Worm (Caenorhabditis elegans) whole organism, early embryonic: Measurements from ENCODE around the gene srh-46.

Experiments used
- ama-1 ChIP-seq: fragments of 150-350 bp; optimal IDR thresholded peaks from 2 replicates; lab custom pipeline; 2014
- ceh-36 ChIP-seq: sonication (generic microtip); optimal IDR thresholded peaks from 2 replicates; lab custom pipeline; 2016; ENCODE audit warnings: missing genetic modification characterization, inconsistent platforms, missing compliant biosample characterization

DNA sequence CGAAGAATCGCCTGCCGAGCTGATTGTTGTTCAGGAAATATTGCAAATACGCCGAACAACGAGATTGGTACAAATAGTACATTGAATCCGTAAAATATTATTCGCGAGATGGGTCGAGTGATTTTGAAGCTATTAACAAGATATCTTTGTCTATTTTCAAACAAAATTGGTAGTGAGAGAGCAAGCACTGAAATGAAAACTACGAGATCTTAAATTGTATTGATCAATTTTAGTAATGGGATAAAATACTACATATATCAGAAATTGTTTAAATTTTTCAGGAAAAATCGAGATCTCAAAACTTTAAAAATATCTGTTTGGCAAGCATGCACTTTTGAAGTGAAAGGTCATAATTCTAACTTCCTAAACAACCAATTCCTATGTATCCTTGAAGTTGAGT, 1.5 kb upstream of the srh-46 start:
- TF ChIP-seq ceh-36 (tag; lab: Kevin White, UChicago) (no peak), ama-1 (lab: Kevin White, UChicago) (no peak)
